Fruit fly (Drosophila melanogaster): ENCODE measurements around the gene CG18223.

DNA sequence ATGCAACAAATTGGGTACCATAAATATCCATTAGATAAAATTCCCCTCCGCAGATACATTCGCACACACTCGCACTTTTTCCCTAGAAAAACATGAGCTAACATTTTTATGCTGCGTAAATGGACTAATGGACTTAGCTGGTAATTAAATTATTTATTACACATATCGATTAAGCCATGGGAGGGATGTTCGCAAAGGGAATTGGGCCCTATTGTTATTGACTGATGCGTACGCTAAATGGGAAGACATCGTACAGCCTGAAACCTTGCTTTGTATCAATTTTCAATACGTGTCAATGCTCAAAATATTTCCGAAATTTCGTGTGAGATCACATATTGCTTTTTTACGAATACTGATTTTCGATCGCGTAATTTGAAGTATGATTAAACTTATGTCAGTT, 4.7 kb upstream of the CG18223 start, which contains the start of gene CG43049:
- TF ChIP-seq Lpt (GFP tag; optimal IDR thresholded peaks at IDR 0.05) (no peak), ac (GFP tag; optimal IDR thresholded peaks at IDR 0.05) (no peak), nerfin-2 (GFP tag; IDR thresholded peaks at IDR 0.05; ENCODE audit: partially characterized antibody) (no peak), CG6854 (GFP tag; optimal IDR thresholded peaks at IDR 0.05) (no peak), chinmo (GFP tag; IDR thresholded peaks at IDR 0.05; ENCODE audit: partially characterized antibody) (no peak), Trl (optimal IDR thresholded peaks at IDR 0.05) (no peak), Trl (GFP tag; optimal IDR thresholded peaks at IDR 0.05) (no peak), Hr39 (optimal IDR thresholded peaks at IDR 0.05) (no peak), sens-2 (GFP tag; IDR thresholded peaks at IDR 0.05) (no peak)
